Fruit fly (Drosophila melanogaster) whole organism: ENCODE results near the gene alpha-Est5.

ENCODE experiments used
- CG8478 ChIP-seq: fragments of >200 bp; optimal IDR thresholded peaks from 2 replicates; lab custom pipeline; 2018; ENCODE audit warnings: inconsistent platforms
- Dll ChIP-seq: fragments of >200 bp; optimal IDR thresholded peaks from 2 replicates; lab custom pipeline; 2017
- EcR ChIP-seq, 2 experiments: fragments of >200 bp; optimal IDR thresholded peaks; 2 replicates each; lab custom pipeline; 2017; ENCODE audit warnings: missing biosample characterization in 2 of 2, missing genetic modification characterization in 2 of 2, missing genetic modification reagents in 2 of 2
- psq ChIP-seq: fragments of >200 bp; optimal IDR thresholded peaks from 2 replicates; lab custom pipeline; 2017
- usp ChIP-seq: fragments of >200 bp; optimal IDR thresholded peaks from 2 replicates; lab custom pipeline; 2017; ENCODE audit warnings: missing biosample characterization, missing genetic modification characterization, mixed read lengths

dm6 chr3R:7489902-7490301, 46.3 kb downstream of the alpha-Est5 start:
- TF ChIP-seq CG8478 (lab: Kevin White, UChicago) (no peak), usp (GFP tag; lab: Kevin White, UChicago) (no peak), EcR (GFP tag; optimal IDR thresholded peaks at IDR 0.05; lab: Kevin White, UChicago) (no peak), psq (no peak), Dll (lab: Kevin White, UChicago) (no peak)
